Fruit fly (Drosophila melanogaster) S2 (cell line): Measurements from ENCODE around the gene Rpn10.

Source experiments
- CG8478 ChIP-seq: fragments of >200 bp; optimal IDR thresholded peaks from 2 replicates; lab custom pipeline; 2018
- CTCF ChIP-seq, 2 experiments: fragments of >200 bp; optimal IDR thresholded peaks; 2 replicates each; lab custom pipeline; 2018

dm6 chr3L:21539245-21540196, 2.7 kb downstream of the Rpn10 start, which contains the start of the genes COX8 and VhaM9.7-b:
- TF ChIP-seq CTCF (optimal IDR thresholded peaks at IDR 0.05; lab: Kevin White, UChicago): peak; percentile 13 to 14
- no peak for TF ChIP-seq CG8478 (lab: Kevin White, UChicago)
